Worm (Caenorhabditis elegans): Measurements from ENCODE around the gene sssh-1.

sssh-1 gene

DNA sequence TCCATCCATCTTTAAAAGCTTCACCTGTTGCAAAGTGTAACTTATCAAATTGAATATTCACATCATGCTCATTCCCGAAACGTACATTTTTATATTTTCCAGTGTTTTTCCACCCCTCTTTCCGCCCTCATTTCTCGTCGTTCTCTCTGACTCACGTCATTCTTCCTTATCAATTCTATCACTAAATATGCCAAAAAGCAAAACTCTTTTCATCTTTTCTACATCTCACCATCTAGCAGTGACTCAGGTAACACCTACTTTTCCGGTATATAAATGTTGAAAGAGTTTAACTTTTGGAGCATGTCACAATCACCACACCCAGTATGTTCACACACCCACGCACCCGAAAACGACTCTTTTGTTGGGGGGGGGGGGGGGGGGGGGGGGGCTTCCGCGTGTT, 31.3 kb upstream of the sssh-1 start:
- TF ChIP-seq fkh-8 (tag; optimal IDR thresholded peaks at IDR 0.05) (peak; percentile 21), ets-5 (GFP tag; IDR thresholded peaks at IDR 0.05) (no peak)

DNA sequence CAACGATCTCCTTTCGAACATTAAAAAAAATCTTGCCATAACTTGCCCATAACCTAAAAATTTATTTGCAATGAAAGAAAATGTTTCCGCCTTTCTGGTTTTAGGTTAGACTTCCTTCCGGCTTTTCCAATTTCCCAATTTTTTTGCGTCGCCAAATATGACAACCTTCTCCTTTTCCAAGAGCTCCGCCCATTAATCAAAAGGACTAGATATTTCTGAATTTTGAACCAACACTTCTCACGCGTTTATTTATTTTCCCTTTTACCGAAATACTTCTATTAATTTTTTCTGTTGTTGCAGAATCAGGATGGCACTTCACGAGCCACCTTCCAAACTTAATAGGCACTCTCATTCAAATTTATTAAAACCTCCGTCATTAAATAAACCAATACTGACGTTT, 30.1 kb upstream of the sssh-1 start, which contains the start of gene egrh-1:
Gene egrh-1 (plus strand): TSS at position 301 of the 400 bp plus-strand sequence.
- TF ChIP-seq xbp-1 (tag; optimal IDR thresholded peaks at IDR 0.05) (no peak), nhr-20 (tag; optimal IDR thresholded peaks at IDR 0.05) (no peak), hpl-2 (GFP tag; optimal IDR thresholded peaks at IDR 0.05) (no peak), mab-9 (GFP tag; IDR thresholded peaks at IDR 0.05) (no peak), lsy-2 (tag; optimal IDR thresholded peaks at IDR 0.05) (no peak), snu-23 (GFP tag; optimal IDR thresholded peaks at IDR 0.05) (no peak), F16B12.6 (tag; optimal IDR thresholded peaks at IDR 0.05) (no peak), zip-4 (GFP tag; optimal IDR thresholded peaks at IDR 0.05) (no peak), lin-14 (GFP tag; optimal IDR thresholded peaks at IDR 0.05) (no peak), tlp-1 (tag; optimal IDR thresholded peaks at IDR 0.05) (no peak), rnt-1 (tag; optimal IDR thresholded peaks at IDR 0.05) (no peak), nhr-85 (tag) (no peak), unc-98 (GFP tag; IDR thresholded peaks at IDR 0.05) (no peak), C04F5.9 (tag; optimal IDR thresholded peaks at IDR 0.05) (no peak), vab-15 (tag; optimal IDR thresholded peaks at IDR 0.05) (no peak), pag-3 (tag; optimal IDR thresholded peaks at IDR 0.05; ENCODE audit: borderline replicate concordance, insufficient read depth) (no peak), ces-1 (GFP tag; optimal IDR thresholded peaks at IDR 0.05) (no peak), ceh-8 (GFP tag; optimal IDR thresholded peaks at IDR 0.05) (no peak), unc-86 (tag; optimal IDR thresholded peaks at IDR 0.05) (no peak)

DNA sequence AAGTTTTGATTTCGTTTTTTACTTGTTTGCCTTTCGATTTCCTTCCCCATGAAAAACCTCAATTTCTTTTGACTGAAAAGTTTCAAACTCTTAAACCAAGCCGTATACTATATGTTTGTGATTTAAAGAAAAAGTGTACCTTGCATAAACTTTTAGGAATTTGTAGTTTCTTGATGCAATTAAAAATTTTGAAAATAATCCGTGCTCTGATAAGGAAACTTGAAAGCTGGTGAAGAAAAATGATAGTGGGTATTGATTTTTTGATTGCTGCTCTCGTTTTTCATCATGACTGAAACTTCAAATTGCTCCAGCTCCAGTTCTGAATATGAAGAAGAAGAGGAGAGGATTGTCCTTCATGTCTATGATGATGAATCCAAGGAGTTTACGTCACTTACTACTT, 26.7 kb upstream of the sssh-1 start, which contains the start of gene acd-3:
Gene acd-3 (plus strand): TSS at position 222 of the 400 bp plus-strand sequence.
- no peak for TF ChIP-seq ceh-90 (tag; optimal IDR thresholded peaks at IDR 0.05)
- no peak for TF ChIP-seq nhr-84 (tag; optimal IDR thresholded peaks at IDR 0.05)
- no peak for TF ChIP-seq nhr-11 (tag; optimal IDR thresholded peaks at IDR 0.05)
- TF ChIP-seq sptf-1 (tag; optimal IDR thresholded peaks at IDR 0.05) = no peak
- no peak for TF ChIP-seq ztf-4 (tag; optimal IDR thresholded peaks at IDR 0.05)
- no peak for TF ChIP-seq pag-3 (tag; optimal IDR thresholded peaks at IDR 0.05; ENCODE audit: borderline replicate concordance, insufficient read depth)
- peak; percentile 31 for TF ChIP-seq nhr-85 (tag)

DNA sequence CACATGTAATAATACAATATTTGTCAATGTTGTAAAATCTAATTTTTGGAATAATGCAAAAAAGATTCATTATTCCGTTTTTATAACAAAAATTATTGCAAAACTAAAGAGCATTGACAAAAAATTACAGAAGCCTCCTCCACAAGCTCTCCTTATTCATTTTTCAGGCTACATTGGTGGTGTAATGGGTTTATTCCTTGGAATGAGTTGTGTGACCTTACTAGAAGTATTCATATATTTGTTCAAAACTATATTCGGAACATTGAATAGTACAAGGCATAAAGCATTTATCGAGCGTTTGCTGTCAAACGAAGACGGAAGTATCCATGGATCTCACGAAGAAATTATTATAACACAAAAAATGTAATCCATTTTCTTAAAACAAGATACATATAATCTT, 23.9 kb upstream of the sssh-1 start:
- TF ChIP-seq efl-1 (optimal IDR thresholded peaks at IDR 0.05) (no peak), efl-1 (GFP tag; optimal IDR thresholded peaks at IDR 0.05 in 1 of 2) (peak in 1 of 2 experiments; percentile 91), fos-1 (tag; optimal IDR thresholded peaks at IDR 0.05) (no peak)

DNA sequence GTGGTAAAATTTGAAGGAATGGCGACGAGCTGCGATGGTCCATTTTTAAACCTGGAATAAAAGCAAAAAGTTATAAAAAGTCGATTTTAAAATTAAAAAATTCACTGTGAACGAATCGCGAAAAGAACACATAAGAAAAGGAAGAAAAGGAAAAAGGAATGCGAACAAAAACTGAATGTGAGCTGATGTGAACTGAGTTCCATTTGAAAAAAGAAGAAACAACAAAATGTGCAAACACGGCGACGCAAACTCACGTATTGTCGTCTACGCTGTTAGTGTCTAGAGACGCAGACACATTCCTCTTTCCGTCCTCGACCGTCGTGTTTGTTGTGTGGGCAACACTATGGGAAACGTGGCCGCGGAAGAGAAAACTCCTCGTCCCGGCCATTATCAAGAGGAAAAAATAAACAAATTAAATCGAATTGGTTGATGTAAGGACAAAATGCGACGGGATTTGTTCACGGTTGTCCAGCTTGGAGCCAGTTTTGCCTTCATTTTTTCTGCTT, 22.0 kb upstream of the sssh-1 start, which contains the start of the genes C27C12.1 and C27C12.4:
Gene C27C12.1 (minus strand): TSS at position 51 of the 506 bp plus-strand sequence.
Gene C27C12.4 (plus strand): TSS at position 375 of the 506 bp plus-strand sequence.
- peak in 3 of 6 experiments; percentile 44 to 70 (median 67) for TF ChIP-seq elt-3 (tag; optimal IDR thresholded peaks at IDR 0.05)
- TF ChIP-seq grh-1 (GFP tag; IDR thresholded peaks at IDR 0.05) = peak; percentile 67
- TF ChIP-seq fkh-4 (tag; optimal IDR thresholded peaks at IDR 0.05; ENCODE audit: borderline replicate concordance) = peak; percentile 63
- peak; percentile 83 for TF ChIP-seq dsc-1 (tag; optimal IDR thresholded peaks at IDR 0.05)
- peak; percentile 93 for TF ChIP-seq nhr-85 (tag)
- TF ChIP-seq unc-130 (tag; optimal IDR thresholded peaks at IDR 0.05) = peak; percentile 84
- TF ChIP-seq nhr-84 (tag; optimal IDR thresholded peaks at IDR 0.05) = no peak
- no peak for TF ChIP-seq unc-62 (GFP tag; optimal IDR thresholded peaks at IDR 0.05)
- peak; percentile 86 for TF ChIP-seq snpc-4 (tag; optimal IDR thresholded peaks at IDR 0.05)
- TF ChIP-seq lin-14 (GFP tag; optimal IDR thresholded peaks at IDR 0.05) = peak; percentile 95
- TF ChIP-seq hpl-2 (GFP tag; optimal IDR thresholded peaks at IDR 0.05) = peak; percentile 13
- peak; percentile 55; the same call in 1 of the 2 replicates for TF ChIP-seq unc-98 (GFP tag; IDR thresholded peaks at IDR 0.05)
- peak; percentile 80 to 86 for TF ChIP-seq efl-1 (optimal IDR thresholded peaks at IDR 0.05)
- TF ChIP-seq efl-1 (GFP tag; optimal IDR thresholded peaks at IDR 0.05 in 1 of 2) = peak; percentile 67 to 95
- TF ChIP-seq nhr-77 (tag; optimal IDR thresholded peaks at IDR 0.05) = peak; percentile 66
- TF ChIP-seq lin-39 (tag; optimal IDR thresholded peaks at IDR 0.05) = peak; percentile 54
- TF ChIP-seq sox-4 (tag; optimal IDR thresholded peaks at IDR 0.05) = peak; percentile 59
- no peak for TF ChIP-seq ces-1 (GFP tag; optimal IDR thresholded peaks at IDR 0.05)
- peak; percentile 83 for TF ChIP-seq xbp-1 (tag; optimal IDR thresholded peaks at IDR 0.05)
- TF ChIP-seq nhr-71 (tag; optimal IDR thresholded peaks at IDR 0.05) = peak; percentile 95
- TF ChIP-seq mdl-1 (tag; optimal IDR thresholded peaks at IDR 0.05) = peak in 1 of 2 experiments; percentile 90
- peak; percentile 63 for TF ChIP-seq pax-3 (tag; optimal IDR thresholded peaks at IDR 0.05)
- TF ChIP-seq alr-1 (tag; optimal IDR thresholded peaks at IDR 0.05; ENCODE audit: borderline replicate concordance) = no peak
- no peak for TF ChIP-seq nhr-28 (tag; optimal IDR thresholded peaks at IDR 0.05)
- TF ChIP-seq egl-13 (tag; optimal IDR thresholded peaks at IDR 0.05) = peak; percentile 79
- TF ChIP-seq lsy-2 (tag; optimal IDR thresholded peaks at IDR 0.05) = peak; percentile 82 to 89

Measured in whole organism, L1 larva.